Worm (Caenorhabditis elegans) whole organism, L3 larva: ENCODE measurements around the gene Y110A2AL.2.

ENCODE experiments used
- ceh-16 ChIP-seq: sonication (generic microtip); optimal IDR thresholded peaks from 2 replicates; lab custom pipeline; 2017; ENCODE audit warnings: missing biosample characterization, missing genetic modification characterization
- egl-27 ChIP-seq: sonication (generic microtip); optimal IDR thresholded peaks from 4 replicates; lab custom pipeline; 2017; ENCODE audit warnings: missing biosample characterization, missing genetic modification reagents, missing genetic modification characterization
- mdl-1 ChIP-seq: fragments of 150-350 bp; optimal IDR thresholded peaks from 2 replicates; lab custom pipeline; 2014; ENCODE audit warnings: missing biosample characterization, missing genetic modification characterization
- mml-1 ChIP-seq: fragments of 150-350 bp; sonication (generic microtip); optimal IDR thresholded peaks from 3 replicates; lab custom pipeline; 2014; ENCODE audit warnings: missing biosample characterization, missing genetic modification characterization
- nhr-237 ChIP-seq: fragments of 150-350 bp; optimal IDR thresholded peaks from 2 replicates; lab custom pipeline; 2014; ENCODE audit warnings: missing biosample characterization, missing genetic modification characterization
- nhr-28 ChIP-seq: fragments of 150-350 bp; optimal IDR thresholded peaks from 2 replicates; lab custom pipeline; 2014; ENCODE audit warnings: missing biosample characterization, missing genetic modification characterization
- pqm-1 ChIP-seq: fragments of 150-350 bp; optimal IDR thresholded peaks from 2 replicates; lab custom pipeline; 2017; ENCODE audit warnings: missing biosample characterization, missing genetic modification characterization, inconsistent platforms
- unc-62 ChIP-seq: fragments of 150-350 bp; sonication (generic microtip); optimal IDR thresholded peaks from 4 replicates; lab custom pipeline; 2014; ENCODE audit warnings: missing biosample characterization, missing genetic modification reagents, missing genetic modification characterization

ce11 chrII:2894295-2894694 is 26.5 kb downstream of the Y110A2AL.2 start, which contains the start of gene sqv-2:
- no peak for TF ChIP-seq mdl-1 (tag; lab: Kevin White, UChicago)
- no peak for TF ChIP-seq unc-62 (GFP tag; lab: Kevin White, UChicago)
- no peak for TF ChIP-seq nhr-237 (tag; lab: Kevin White, UChicago)
- no peak for TF ChIP-seq pqm-1 (tag; lab: Kevin White, UChicago)
- TF ChIP-seq mml-1 (tag; lab: Kevin White, UChicago), result no peak
- TF ChIP-seq egl-27 (tag; lab: Kevin White, UChicago), result no peak
- TF ChIP-seq nhr-28 (tag; lab: Kevin White, UChicago), result no peak
- no peak for TF ChIP-seq ceh-16 (tag; lab: Kevin White, UChicago)
